Fruit fly (Drosophila melanogaster) whole organism, larva: ENCODE data around the gene CG34291.
A peak's percentile ranks its signal among the peaks of the same experiment; 100 is the strongest.

Experiments used
- noc ChIP-seq: fragments of 200-800 bp; sonication (Bioruptor generic); optimal IDR thresholded peaks from 3 replicates; lab custom pipeline; 2019; ENCODE audit warnings: missing biosample characterization, mild to moderate bottlenecking, missing genetic modification characterization, moderate library complexity

Gene CG34291

dm6 chr3R:26442609-26443180 lies 17.1 kb upstream of the CG34291 start:
- peak; percentile 39 for TF ChIP-seq noc (tag; lab: Kevin White, UChicago)

- no peak for TF ChIP-seq noc (tag; lab: Kevin White, UChicago)
Measured at dm6 chr3R:26440455-26441196, 15.0 kb upstream of the CG34291 start, which contains the start of gene tx. Gene tx, plus strand, starts transcription at chr3R:26440778.

dm6 chr3R:26436540-26436939 lies 11.0 kb upstream of the CG34291 start:
- TF ChIP-seq noc (tag; lab: Kevin White, UChicago) = no peak

- TF ChIP-seq noc (tag; lab: Kevin White, UChicago) = no peak
Measured at dm6 chr3R:26436001-26436400, 10.4 kb upstream of the CG34291 start.

- TF ChIP-seq noc (tag; lab: Kevin White, UChicago) = no peak
Measured at dm6 chr3R:26433743-26434142, 8.2 kb upstream of the CG34291 start.

dm6 chr3R:26432978-26433377 lies 7.4 kb upstream of the CG34291 start:
- TF ChIP-seq noc (tag; lab: Kevin White, UChicago) = no peak

dm6 chr3R:26432526-26432925 lies 6.9 kb upstream of the CG34291 start:
- TF ChIP-seq noc (tag; lab: Kevin White, UChicago) = no peak

dm6 chr3R:26429619-26430018 lies 4.0 kb upstream of the CG34291 start:
- TF ChIP-seq noc (tag; lab: Kevin White, UChicago) = no peak

dm6 chr3R:26428220-26428619 lies 2.6 kb upstream of the CG34291 start:
- TF ChIP-seq noc (tag; lab: Kevin White, UChicago) = no peak

dm6 chr3R:26425005-26425404 lies 576 bp downstream of the CG34291 start, which contains the start of gene CG6503:
Gene CG6503, minus strand, starts transcription at chr3R:26425105.
- TF ChIP-seq noc (tag; lab: Kevin White, UChicago) = no peak

- no peak for TF ChIP-seq noc (tag; lab: Kevin White, UChicago)
Measured at dm6 chr3R:26413788-26414187, 11.8 kb downstream of the CG34291 start, which contains the start of gene Ald2. Gene Ald2, plus strand, starts transcription at chr3R:26414088.

dm6 chr3R:26409780-26410179 lies 15.8 kb downstream of the CG34291 start:
- TF ChIP-seq noc (tag; lab: Kevin White, UChicago) = no peak

dm6 chr3R:26403556-26403955 lies 22.0 kb downstream of the CG34291 start, which contains the start of gene ppk15:
Gene ppk15, minus strand, starts transcription at chr3R:26403656.
- TF ChIP-seq noc (tag; lab: Kevin White, UChicago) = no peak
